Worm (Caenorhabditis elegans): Measurements from ENCODE around the gene C05B5.2.

DNA sequence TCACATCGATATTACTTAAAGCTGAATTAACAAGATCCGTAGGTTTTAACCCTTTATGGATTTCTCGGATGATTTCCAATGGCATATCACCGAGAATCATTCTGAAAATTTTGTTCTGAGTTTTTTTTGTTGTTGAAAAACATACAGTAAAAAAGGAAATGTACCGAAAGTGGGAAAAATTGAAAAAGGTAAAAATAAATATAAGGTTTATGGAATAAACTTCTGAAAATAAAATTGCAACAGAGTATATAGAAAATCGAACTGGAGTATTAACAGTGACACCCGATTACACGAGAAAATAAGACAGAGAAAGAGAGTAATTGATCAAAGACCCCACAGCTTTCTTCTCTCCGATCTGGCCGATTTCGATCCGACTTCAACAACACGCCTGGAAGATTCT lies 48.5 kb downstream of the C05B5.2 start, which contains the start of gene K03H1.11:
- no peak for TF ChIP-seq him-1 (tag; optimal IDR thresholded peaks at IDR 0.05)
- no peak for TF ChIP-seq W03F9.2 (tag; optimal IDR thresholded peaks at IDR 0.05)
